Worm (Caenorhabditis elegans): ENCODE data around the gene lst-5.

ce11 chrII:7070434-7070833 lies 47.7 kb downstream of the lst-5 start:
- TF ChIP-seq ref-1 (GFP tag; conservative IDR thresholded peaks at IDR 0.05), result no peak
- TF ChIP-seq T22C8.4 (GFP tag; IDR thresholded peaks at IDR 0.05), result no peak
- TF ChIP-seq ztf-29 (GFP tag; IDR thresholded peaks at IDR 0.05), result no peak
- TF ChIP-seq cog-1 (tag; optimal IDR thresholded peaks at IDR 0.05), result no peak
- no peak for TF ChIP-seq klf-2 (GFP tag; conservative IDR thresholded peaks at IDR 0.05)
- TF ChIP-seq flt-1 (GFP tag; IDR thresholded peaks at IDR 0.05), result no peak
- no peak for TF ChIP-seq med-1 (GFP tag; optimal IDR thresholded peaks at IDR 0.05; ENCODE audit: insufficient read depth)
- TF ChIP-seq tab-1 (GFP tag; IDR thresholded peaks at IDR 0.05), result no peak
